Worm (Caenorhabditis elegans): ENCODE results near the gene lgc-20.

DNA sequence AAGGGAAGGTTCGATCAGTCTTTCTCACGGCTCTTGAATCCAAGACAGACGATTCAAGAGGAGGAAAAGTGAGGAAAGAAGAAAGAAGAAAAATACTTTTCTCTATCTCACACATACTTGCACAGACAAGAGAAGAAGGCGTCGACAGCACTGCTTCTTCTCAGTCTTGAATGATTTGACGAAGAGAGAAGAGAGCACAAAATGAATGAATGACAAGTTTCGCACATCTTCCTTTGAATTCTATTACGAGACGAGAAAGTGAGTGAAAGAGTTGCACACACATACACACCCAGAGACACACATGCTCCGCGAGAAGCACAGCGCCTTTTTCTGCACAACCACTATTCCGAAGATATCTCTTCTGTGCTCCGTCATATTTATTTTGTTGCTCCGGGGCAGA, 7.7 kb downstream of the lgc-20 start:
- TF ChIP-seq jun-1 (tag; optimal IDR thresholded peaks at IDR 0.05) (no peak), fkh-8 (tag; optimal IDR thresholded peaks at IDR 0.05) (no peak), nhr-11 (tag; optimal IDR thresholded peaks at IDR 0.05) (no peak), lin-39 (tag; optimal IDR thresholded peaks at IDR 0.05) (no peak), dsc-1 (tag; optimal IDR thresholded peaks at IDR 0.05) (no peak), zag-1 (tag; optimal IDR thresholded peaks at IDR 0.05) (no peak), aly-2 (tag; optimal IDR thresholded peaks at IDR 0.05) (no peak), nhr-85 (tag) (no peak), unc-130 (tag; optimal IDR thresholded peaks at IDR 0.05) (no peak), unc-86 (tag; optimal IDR thresholded peaks at IDR 0.05) (peak; percentile 19), nhr-90 (tag; optimal IDR thresholded peaks at IDR 0.05; ENCODE audit: poor library complexity) (no peak), sup-37 (GFP tag; optimal IDR thresholded peaks at IDR 0.05) (no peak), lin-14 (GFP tag; optimal IDR thresholded peaks at IDR 0.05) (peak; percentile 75), unc-98 (GFP tag; IDR thresholded peaks at IDR 0.05) (no peak)
